Fruit fly (Drosophila melanogaster): ENCODE results near the gene CG15546.

DNA sequence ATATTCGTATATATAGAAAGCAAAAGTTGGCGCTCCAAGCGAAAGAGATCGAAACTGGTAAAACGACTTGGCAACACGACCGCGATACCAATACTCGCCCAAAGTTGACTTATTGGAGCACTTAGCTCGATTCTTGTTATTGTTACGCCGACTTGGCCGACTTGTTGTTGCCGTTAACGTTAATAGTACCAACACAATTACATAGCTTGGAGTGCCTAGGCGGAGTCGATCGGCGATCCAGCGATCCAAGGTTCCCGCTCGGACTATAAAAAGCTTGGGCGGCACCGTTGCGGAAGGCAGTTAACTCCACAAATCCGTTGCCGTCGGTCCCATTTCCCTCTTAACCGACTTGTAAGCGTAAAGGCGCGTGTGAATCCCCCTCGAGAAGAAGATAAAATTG, 8.8 kb downstream of the CG15546 start, which contains the start of gene Cpr100A:
- no peak for TF ChIP-seq CG2202 (tag; optimal IDR thresholded peaks at IDR 0.05)
- no peak for TF ChIP-seq gt (GFP tag; IDR thresholded peaks at IDR 0.05)
- TF ChIP-seq CG18619 (GFP tag; optimal IDR thresholded peaks at IDR 0.05), result no peak
- TF ChIP-seq Max (GFP tag; optimal IDR thresholded peaks at IDR 0.05), result no peak
- no peak for TF ChIP-seq CG10274 (GFP tag; optimal IDR thresholded peaks at IDR 0.05)
- no peak for TF ChIP-seq stc (GFP tag; IDR thresholded peaks at IDR 0.05)
- TF ChIP-seq h (optimal IDR thresholded peaks at IDR 0.05), result no peak
- TF ChIP-seq Hr51 (GFP tag; optimal IDR thresholded peaks at IDR 0.05), result no peak
- no peak for TF ChIP-seq slbo (GFP tag; IDR thresholded peaks at IDR 0.05)
- no peak for TF ChIP-seq z (GFP tag; IDR thresholded peaks at IDR 0.05)
- TF ChIP-seq Bgb (GFP tag; IDR thresholded peaks at IDR 0.05; ENCODE audit: partially characterized antibody), result no peak
- TF ChIP-seq Dad (GFP tag; optimal IDR thresholded peaks at IDR 0.05), result no peak
